Fruit fly (Drosophila melanogaster): ENCODE data around the gene GCS1.

The GCS1 gene

dm6 chrX:11390625-11391363 lies 43.0 kb upstream of the GCS1 start (continued):
- no peak for TF ChIP-seq CG8290 (GFP tag; optimal IDR thresholded peaks at IDR 0.05)
- TF ChIP-seq CG8290 (tag; optimal IDR thresholded peaks at IDR 0.05), result peak in 1 of 2 experiments; percentile 98
- peak in 1 of 2 experiments; percentile 25 for TF ChIP-seq Eip74EF (GFP tag; optimal IDR thresholded peaks at IDR 0.05)
- TF ChIP-seq CG17328 (GFP tag; IDR thresholded peaks at IDR 0.05), result peak; percentile 85
- TF ChIP-seq CG9215 (GFP tag; IDR thresholded peaks at IDR 0.05), result peak; percentile 68
- TF ChIP-seq CG9876 (GFP tag; optimal IDR thresholded peaks at IDR 0.05), result peak; percentile 46
- peak; percentile 72 for TF ChIP-seq NC2β (GFP tag; optimal IDR thresholded peaks at IDR 0.05)
- no peak for TF ChIP-seq hb (GFP tag; IDR thresholded peaks at IDR 0.05; ENCODE audit: partially characterized antibody)
- no peak for TF ChIP-seq D (optimal IDR thresholded peaks at IDR 0.05)
- peak; percentile 58 for TF ChIP-seq D (GFP tag; optimal IDR thresholded peaks at IDR 0.05)
- TF ChIP-seq Bdp1 (GFP tag; optimal IDR thresholded peaks at IDR 0.05), result peak; percentile 70
- TF ChIP-seq Gug (GFP tag; IDR thresholded peaks at IDR 0.05), result peak; percentile 79
- peak; percentile 46 for TF ChIP-seq nerfin-1 (tag; optimal IDR thresholded peaks at IDR 0.05)
- peak; percentile 52 for TF ChIP-seq BtbVII (GFP tag; optimal IDR thresholded peaks at IDR 0.05)
- peak; percentile 22 for TF ChIP-seq CG3407 (GFP tag; optimal IDR thresholded peaks at IDR 0.05)
- peak; percentile 67 for TF ChIP-seq Gsc (GFP tag; IDR thresholded peaks at IDR 0.05)
- peak; percentile 95 for TF ChIP-seq sens (GFP tag)
- no peak for TF ChIP-seq Sry-β (GFP tag; optimal IDR thresholded peaks at IDR 0.05)
- peak; percentile 51 for TF ChIP-seq en (GFP tag; optimal IDR thresholded peaks at IDR 0.05)
- no peak for TF ChIP-seq Stat92E (GFP tag; optimal IDR thresholded peaks at IDR 0.05)
- peak; percentile 53 for TF ChIP-seq Dad (GFP tag; optimal IDR thresholded peaks at IDR 0.05)
- TF ChIP-seq PHDP (tag; optimal IDR thresholded peaks at IDR 0.05), result peak; percentile 77
- TF ChIP-seq dysf (GFP tag; IDR thresholded peaks at IDR 0.05), result peak; percentile 90
- TF ChIP-seq Mes4 (GFP tag; optimal IDR thresholded peaks at IDR 0.05), result no peak
- peak; percentile 20 for TF ChIP-seq CG8359 (GFP tag; optimal IDR thresholded peaks at IDR 0.05; ENCODE audit: borderline replicate concordance)
- TF ChIP-seq Camta (GFP tag; optimal IDR thresholded peaks at IDR 0.05), result peak; percentile 70
- peak; percentile 75 for TF ChIP-seq CG14050 (GFP tag; IDR thresholded peaks at IDR 0.05)
- peak; percentile 42 for TF ChIP-seq CG4707 (GFP tag; optimal IDR thresholded peaks at IDR 0.05)
- TF ChIP-seq crc (GFP tag; optimal IDR thresholded peaks at IDR 0.05), result peak; percentile 58
- TF ChIP-seq HLH3B (GFP tag; IDR thresholded peaks at IDR 0.05), result peak; percentile 85

- TF ChIP-seq CG14860 (GFP tag; IDR thresholded peaks at IDR 0.05; ENCODE audit: partially characterized antibody) (peak; percentile 83), vnd (GFP tag; IDR thresholded peaks at IDR 0.05; ENCODE audit: partially characterized antibody) (peak; percentile 68; the same call in 2 of the 3 replicates), HLH3B (GFP tag; IDR thresholded peaks at IDR 0.05) (no peak), gfzf (GFP tag; optimal IDR thresholded peaks at IDR 0.05) (peak; percentile 66), CG7963 (GFP tag; IDR thresholded peaks at IDR 0.05; ENCODE audit: partially characterized antibody) (peak; percentile 81), ems (GFP tag; optimal IDR thresholded peaks at IDR 0.05) (no peak), E2f2 (GFP tag; IDR thresholded peaks at IDR 0.05) (0 out of 2 replicates have a peak, but pooled peaks have one; percentile 15), cg (GFP tag; optimal IDR thresholded peaks at IDR 0.05) (peak; percentile 90), Rfx (GFP tag; IDR thresholded peaks at IDR 0.05) (peak; percentile 9; the same call in 1 of the 2 replicates), bsh (GFP tag; optimal IDR thresholded peaks at IDR 0.05) (peak in 1 of 2 experiments; percentile 43), CG5180 (GFP tag; optimal IDR thresholded peaks at IDR 0.05) (peak; percentile 16), gro (GFP tag; optimal IDR thresholded peaks at IDR 0.05) (no peak), Adf1 (GFP tag; IDR thresholded peaks at IDR 0.05) (peak; percentile 82), CG10654 (GFP tag; optimal IDR thresholded peaks at IDR 0.05) (no peak), CG6175 (GFP tag; IDR thresholded peaks at IDR 0.05) (no peak; the same call in 2 of the 3 replicates), CG4617 (GFP tag; optimal IDR thresholded peaks at IDR 0.05; ENCODE audit: borderline replicate concordance) (peak; percentile 49), kni (GFP tag; optimal IDR thresholded peaks at IDR 0.05) (peak; percentile 23), Dip2 (GFP tag; IDR thresholded peaks at IDR 0.05) (no peak), pb (GFP tag; optimal IDR thresholded peaks at IDR 0.05) (no peak)
These were observed 42.0 kb upstream of the GCS1 start for dm6 chrX:11389494-11390447.
